Worm (Caenorhabditis elegans) whole organism, L4 larva: ENCODE results near the gene sma-10.

Source experiments
- D1046.2 ChIP-seq: fragments of 200-800 bp; sonication (Bioruptor generic); IDR thresholded peaks from 2 replicates; pipeline ENCODE4 v1.3.6; 2022; ENCODE audit warnings: missing genetic modification characterization, missing compliant biosample characterization
- F26F4.8 ChIP-seq: fragments of 200-800 bp; sonication (Bioruptor generic); conservative IDR thresholded peaks from 2 replicates; pipeline ENCODE4 v1.3.6; 2022; ENCODE audit warnings: missing genetic modification characterization, missing compliant biosample characterization
- F37D6.2 ChIP-seq: sonication (generic microtip); optimal IDR thresholded peaks from 2 replicates; lab custom pipeline; 2016; ENCODE audit warnings: mild to moderate bottlenecking, missing genetic modification characterization, missing compliant biosample characterization
- F49E8.2 ChIP-seq: sonication (generic microtip); optimal IDR thresholded peaks from 2 replicates; lab custom pipeline; 2016; ENCODE audit warnings: missing compliant biosample characterization, mild to moderate bottlenecking, missing genetic modification characterization, borderline replicate concordance
- ZK337.2 ChIP-seq: fragments of 200-800 bp; sonication (Bioruptor generic); IDR thresholded peaks from 2 replicates; pipeline ENCODE4 v1.3.6; 2022; ENCODE audit warnings: missing genetic modification reagents, missing genetic modification characterization, missing compliant biosample characterization
- aha-1 ChIP-seq: fragments of 150-350 bp; peaks from one replicate; lab custom pipeline; 2014; ENCODE audit warnings: missing biosample characterization, missing genetic modification characterization
- ceh-20 ChIP-seq: fragments of 200-800 bp; sonication (Bioruptor generic); IDR thresholded peaks from 2 replicates; pipeline ENCODE4 v1.3.6; 2022; ENCODE audit warnings: missing genetic modification reagents, missing genetic modification characterization, missing compliant biosample characterization
- ceh-32 ChIP-seq: sonication (generic microtip); optimal IDR thresholded peaks from 2 replicates; lab custom pipeline; 2016; ENCODE audit warnings: mild to moderate bottlenecking, missing genetic modification characterization, missing compliant biosample characterization; ENCODE audit not compliant: poor library complexity
- ceh-44 ChIP-seq: fragments of 200-800 bp; sonication (Bioruptor generic); IDR thresholded peaks from 2 replicates; pipeline ENCODE4 v1.3.6; 2022; ENCODE audit warnings: missing genetic modification reagents, missing genetic modification characterization, missing compliant biosample characterization
- ceh-82 ChIP-seq: sonication (generic microtip); optimal IDR thresholded peaks from 2 replicates; lab custom pipeline; 2017; ENCODE audit warnings: missing biosample characterization, missing genetic modification characterization
- ces-1 ChIP-seq: fragments of 150-350 bp; sonication (generic microtip); optimal IDR thresholded peaks from 4 replicates; lab custom pipeline; 2014; ENCODE audit warnings: missing biosample characterization, missing genetic modification reagents, missing genetic modification characterization
- cey-2 ChIP-seq: sonication (generic microtip); optimal IDR thresholded peaks from 3 replicates; lab custom pipeline; 2017; ENCODE audit warnings: missing genetic modification characterization, mild to moderate bottlenecking, missing compliant biosample characterization, antibody characterized with exemption, borderline replicate concordance; ENCODE audit not compliant: insufficient read depth
- daf-16 ChIP-seq, 3 experiments: sonication (generic microtip); optimal IDR thresholded peaks; 2 replicates each; lab custom pipeline; 2016 to 2017; ENCODE audit warnings: missing genetic modification characterization in 3 of 3, missing genetic modification reagents in 3 of 3, mild to moderate bottlenecking in 2 of 3, missing compliant biosample characterization in 2 of 3, missing biosample characterization in 1 of 3, moderate library complexity in 1 of 3
- dmd-6 ChIP-seq: fragments of 200-800 bp; sonication (Bioruptor generic); IDR thresholded peaks from 2 replicates; pipeline ENCODE4 v1.3.6; 2022; ENCODE audit warnings: missing genetic modification reagents, missing genetic modification characterization, missing compliant biosample characterization
- dmd-8 ChIP-seq: fragments of 200-800 bp; sonication (Bioruptor generic); IDR thresholded peaks from 2 replicates; pipeline ENCODE4 v1.3.6; 2022; ENCODE audit warnings: missing genetic modification characterization, missing compliant biosample characterization
- dpl-1 ChIP-seq: fragments of 150-350 bp; optimal IDR thresholded peaks from 2 replicates; lab custom pipeline; 2014; ENCODE audit warnings: missing biosample characterization, missing genetic modification reagents, missing genetic modification characterization
- duxl-1 ChIP-seq: sonication (generic microtip); optimal IDR thresholded peaks from 2 replicates; lab custom pipeline; 2016; ENCODE audit warnings: mild to moderate bottlenecking, missing genetic modification characterization, moderate library complexity, missing compliant biosample characterization; ENCODE audit not compliant: poor library complexity
- dve-1 ChIP-seq: sonication (generic microtip); optimal IDR thresholded peaks from 2 replicates; lab custom pipeline; 2017; ENCODE audit warnings: antibody characterized with exemption, mild to moderate bottlenecking, missing genetic modification characterization, missing compliant biosample characterization; ENCODE audit not compliant: insufficient read depth
- fos-1 ChIP-seq: fragments of 150-350 bp; optimal IDR thresholded peaks from 2 replicates; lab custom pipeline; 2014; ENCODE audit warnings: missing biosample characterization, missing genetic modification characterization
- gei-8 ChIP-seq: fragments of 200-800 bp; sonication (Bioruptor generic); optimal IDR thresholded peaks from 2 replicates; lab custom pipeline; 2018; ENCODE audit warnings: mild to moderate bottlenecking, missing genetic modification characterization, missing compliant biosample characterization
- hif-1 ChIP-seq, 2 experiments: sonication (generic microtip); optimal IDR thresholded peaks; 2 replicates each; lab custom pipeline; 2016 to 2017; ENCODE audit warnings: missing compliant biosample characterization in 2 of 2, missing genetic modification characterization in 2 of 2, missing genetic modification reagents in 2 of 2, missing genotype in 2 of 2, mild to moderate bottlenecking in 1 of 2
- hlh-11 ChIP-seq: fragments of 200-800 bp; sonication (Bioruptor generic); optimal IDR thresholded peaks from 2 replicates; lab custom pipeline; 2018; ENCODE audit warnings: mild to moderate bottlenecking, missing genetic modification characterization, missing compliant biosample characterization
- hlh-30 ChIP-seq: sonication (generic microtip); optimal IDR thresholded peaks from 2 replicates; lab custom pipeline; 2017; ENCODE audit warnings: antibody characterized with exemption, mild to moderate bottlenecking, missing genetic modification characterization, missing compliant biosample characterization; ENCODE audit not compliant: insufficient read depth
- hmg-1.1 ChIP-seq: fragments of 200-800 bp; sonication (Bioruptor generic); IDR thresholded peaks from 2 replicates; pipeline ENCODE4 v1.3.6; 2022; ENCODE audit warnings: missing genetic modification reagents, missing genetic modification characterization, missing compliant biosample characterization
- jun-1 ChIP-seq: fragments of 150-350 bp; optimal IDR thresholded peaks from 2 replicates; lab custom pipeline; 2014; ENCODE audit warnings: missing biosample characterization, missing genetic modification reagents, missing genetic modification characterization
- lin-13 ChIP-seq: fragments of 150-350 bp; optimal IDR thresholded peaks from 2 replicates; lab custom pipeline; 2014; ENCODE audit warnings: missing biosample characterization, missing genetic modification reagents, missing genetic modification characterization
- lsy-2 ChIP-seq, 2 experiments: fragments of 150-350 bp in 1 of 2; sonication (generic microtip) in 1 of 2; optimal IDR thresholded peaks; 2 replicates each; lab custom pipeline; 2014 to 2017; ENCODE audit warnings: missing biosample characterization in 2 of 2, missing genetic modification characterization in 2 of 2
- mdl-1 ChIP-seq, 2 experiments: fragments of 150-350 bp in 1 of 2; sonication (generic microtip) in 1 of 2; optimal IDR thresholded peaks; 2 replicates each; lab custom pipeline; 2014 to 2017; ENCODE audit warnings: missing biosample characterization in 2 of 2, missing genetic modification characterization in 2 of 2
- mdt-29 ChIP-seq: fragments of 200-800 bp; sonication (Bioruptor generic); IDR thresholded peaks from 2 replicates; pipeline ENCODE4 v1.3.6; 2022; ENCODE audit warnings: missing genetic modification reagents, missing genetic modification characterization, missing compliant biosample characterization
- mep-1 ChIP-seq: fragments of 150-350 bp; sonication (generic microtip); optimal IDR thresholded peaks from 3 replicates; lab custom pipeline; 2014; ENCODE audit warnings: missing biosample characterization, missing genetic modification characterization
- mxl-3 ChIP-seq: fragments of 200-800 bp; sonication (Bioruptor generic); optimal IDR thresholded peaks from 2 replicates; lab custom pipeline; 2018; ENCODE audit warnings: mild to moderate bottlenecking, missing genetic modification characterization, missing compliant biosample characterization
- nhr-28 ChIP-seq: fragments of 150-350 bp; optimal IDR thresholded peaks from 2 replicates; lab custom pipeline; 2014; ENCODE audit warnings: missing biosample characterization, missing genetic modification characterization
- nhr-41 ChIP-seq: fragments of 200-800 bp; sonication (Bioruptor generic); IDR thresholded peaks from 2 replicates; pipeline ENCODE4 v1.3.6; 2022; ENCODE audit warnings: missing genetic modification reagents, missing genetic modification characterization, missing compliant biosample characterization
- nhr-42 ChIP-seq: fragments of 200-800 bp; sonication (Bioruptor generic); IDR thresholded peaks from 2 replicates; pipeline ENCODE4 v1.3.6; 2022; ENCODE audit warnings: missing genetic modification characterization, missing compliant biosample characterization
- nhr-48 ChIP-seq: sonication (generic microtip); optimal IDR thresholded peaks from 2 replicates; lab custom pipeline; 2016; ENCODE audit warnings: mild to moderate bottlenecking, missing genetic modification characterization, missing compliant biosample characterization
- nhr-6 ChIP-seq: fragments of 150-350 bp; optimal IDR thresholded peaks from 2 replicates; lab custom pipeline; 2014; ENCODE audit warnings: missing biosample characterization, missing genetic modification characterization
- nhr-77 ChIP-seq: fragments of 150-350 bp; optimal IDR thresholded peaks from 2 replicates; lab custom pipeline; 2014; ENCODE audit warnings: missing biosample characterization, missing genetic modification characterization
- php-3 ChIP-seq: fragments of 200-800 bp; sonication (Bioruptor generic); IDR thresholded peaks from 2 replicates; pipeline ENCODE4 v1.3.6; 2022; ENCODE audit warnings: missing genetic modification reagents, missing genetic modification characterization, missing compliant biosample characterization
- saeg-2 ChIP-seq: fragments of 200-800 bp; sonication (Bioruptor generic); IDR thresholded peaks from 2 replicates; pipeline ENCODE4 v1.3.6; 2022; ENCODE audit warnings: missing genetic modification reagents, missing genetic modification characterization, missing compliant biosample characterization
- sdz-12 ChIP-seq: fragments of 200-800 bp; sonication (Bioruptor generic); optimal IDR thresholded peaks from 2 replicates; lab custom pipeline; 2018; ENCODE audit warnings: mild to moderate bottlenecking, missing genetic modification characterization, missing compliant biosample characterization
- spr-1 ChIP-seq: sonication (generic microtip); optimal IDR thresholded peaks from 2 replicates; lab custom pipeline; 2016; ENCODE audit warnings: mild to moderate bottlenecking, missing genetic modification characterization, missing compliant biosample characterization
- tra-1 ChIP-seq: fragments of 200-800 bp; sonication (Bioruptor generic); IDR thresholded peaks from 2 replicates; pipeline ENCODE4 v1.3.6; 2022; ENCODE audit warnings: missing genetic modification reagents, missing genetic modification characterization, missing compliant biosample characterization
- unc-39 ChIP-seq: sonication (generic microtip); optimal IDR thresholded peaks from 2 replicates; lab custom pipeline; 2017; ENCODE audit warnings: missing biosample characterization, missing genetic modification characterization
- unc-62 ChIP-seq, 3 experiments: fragments of 150-350 bp in 1 of 3; sonication (generic microtip); optimal IDR thresholded peaks in 2 of 3; peaks in 1 of 3; 1 replicate in 1 of 3; 2 replicates in 2 of 3; lab custom pipeline; 2014 to 2017; ENCODE audit warnings: missing biosample characterization in 3 of 3, missing genetic modification characterization in 3 of 3, missing genetic modification reagents in 3 of 3, missing genotype in 1 of 3
- vab-7 ChIP-seq: fragments of 200-800 bp; sonication (Bioruptor generic); IDR thresholded peaks from 2 replicates; pipeline ENCODE4 v1.3.6; 2022; ENCODE audit warnings: missing genetic modification reagents, missing genetic modification characterization, missing compliant biosample characterization
- zfp-3 ChIP-seq: fragments of 200-800 bp; sonication (Bioruptor generic); conservative IDR thresholded peaks from 2 replicates; pipeline ENCODE4 v1.3.6; 2022; ENCODE audit warnings: missing genetic modification reagents, missing genetic modification characterization, missing compliant biosample characterization
- zip-2 ChIP-seq: fragments of 150-350 bp; optimal IDR thresholded peaks from 2 replicates; lab custom pipeline; 2014; ENCODE audit warnings: missing biosample characterization, missing genetic modification characterization
- ztf-7 ChIP-seq: fragments of 150-350 bp; optimal IDR thresholded peaks from 2 replicates; lab custom pipeline; 2014; ENCODE audit warnings: missing biosample characterization, missing genetic modification characterization

The sma-10 gene

ce11 chrIV:291851-292367 is 17.7 kb downstream of the sma-10 start:
- TF ChIP-seq ZK337.2 (GFP tag; lab: Robert Waterston, UW) (no peak), php-3 (peak; percentile 70), nhr-77 (peak; percentile 33), gei-8 (GFP tag; lab: Kevin White, UChicago) (peak; percentile 50), vab-7 (GFP tag; lab: Robert Waterston, UW) (no peak), tra-1 (peak; percentile 49; the same call in 1 of the 2 replicates), fos-1 (peak; percentile 83), F26F4.8 (GFP tag; lab: Robert Waterston, UW) (no peak), duxl-1 (tag; lab: Kevin White, UChicago) (no peak), unc-62 (GFP tag; optimal IDR thresholded peaks at IDR 0.05 in 1 of 2; lab: Kevin White, UChicago) (peak; percentile 7 to 46), unc-62 (tag; optimal IDR thresholded peaks at IDR 0.05; lab: Kevin White, UChicago) (no peak), ces-1 (GFP tag; lab: Kevin White, UChicago) (no peak), hlh-30 (tag; lab: Kevin White, UChicago) (peak; percentile 64), unc-39 (tag; lab: Kevin White, UChicago) (no peak), nhr-6 (tag; lab: Kevin White, UChicago) (peak; percentile 34), hlh-11 (tag; lab: Kevin White, UChicago) (peak; percentile 84), nhr-48 (tag; lab: Kevin White, UChicago) (peak; percentile 71), hif-1 (tag; optimal IDR thresholded peaks at IDR 0.05; lab: Kevin White, UChicago) (peak in 1 of 2 experiments; percentile 28), ceh-44 (GFP tag; lab: Robert Waterston, UW) (no peak), nhr-42 (0 out of 2 replicates have a peak, but pooled peaks have one; percentile 37), spr-1 (tag; lab: Kevin White, UChicago) (peak; percentile 57), nhr-28 (tag; lab: Kevin White, UChicago) (peak; percentile 96), mep-1 (peak; percentile 63), hmg-1.1 (GFP tag; lab: Robert Waterston, UW) (no peak), ceh-20 (GFP tag; lab: Robert Waterston, UW) (no peak), zip-2 (tag; lab: Kevin White, UChicago) (peak; percentile 58), ceh-32 (tag; lab: Kevin White, UChicago) (no peak), cey-2 (tag; lab: Kevin White, UChicago) (no peak), dmd-6 (GFP tag; lab: Robert Waterston, UW) (peak; percentile 74), dpl-1 (GFP tag; lab: Kevin White, UChicago) (no peak), mdl-1 (tag; optimal IDR thresholded peaks at IDR 0.05; lab: Kevin White, UChicago) (peak in 1 of 2 experiments; percentile 71), zfp-3 (GFP tag; lab: Robert Waterston, UW) (peak; percentile 65; the same call in 1 of the 2 replicates), sdz-12 (GFP tag; lab: Kevin White, UChicago) (no peak), daf-16 (GFP tag; optimal IDR thresholded peaks at IDR 0.05; lab: Kevin White, UChicago) (peak in 1 of 2 experiments; percentile 47), daf-16 (tag; optimal IDR thresholded peaks at IDR 0.05; lab: Kevin White, UChicago) (peak; percentile 98), saeg-2 (GFP tag; lab: Robert Waterston, UW) (no peak), ztf-7 (peak; percentile 52), mdt-29 (GFP tag; lab: Robert Waterston, UW) (no peak), D1046.2 (no peak), dve-1 (peak; percentile 91), lin-13 (GFP tag; lab: Kevin White, UChicago) (no peak), nhr-41 (GFP tag; lab: Robert Waterston, UW) (no peak), ceh-82 (no peak), F49E8.2 (no peak), dmd-8 (no peak), F37D6.2 (tag; lab: Kevin White, UChicago) (no peak), lsy-2 (tag; optimal IDR thresholded peaks at IDR 0.05; lab: Kevin White, UChicago) (peak in 1 of 2 experiments; percentile 13), aha-1 (tag; lab: Kevin White, UChicago) (peak; percentile 56), mxl-3 (peak; percentile 60), jun-1 (tag; lab: Kevin White, UChicago) (peak; percentile 36)
